Worm (Caenorhabditis elegans) whole organism, L2 larva: ENCODE data around the gene F32D8.11.

Experiments
- lin-13 ChIP-seq: fragments of 150-350 bp; optimal IDR thresholded peaks from 2 replicates; lab custom pipeline; 2014; ENCODE audit warnings: missing biosample characterization, missing genetic modification reagents, missing genetic modification characterization
- nhr-11 ChIP-seq: fragments of 150-350 bp; optimal IDR thresholded peaks from 2 replicates; lab custom pipeline; 2014; ENCODE audit warnings: missing biosample characterization, missing genetic modification characterization
- nhr-25 ChIP-seq: fragments of 150-350 bp; sonication (generic microtip); optimal IDR thresholded peaks from 3 replicates; lab custom pipeline; 2014; ENCODE audit warnings: missing biosample characterization, missing genetic modification characterization

- no peak for TF ChIP-seq nhr-25 (tag; lab: Kevin White, UChicago)
- TF ChIP-seq nhr-11 (tag; lab: Kevin White, UChicago), result no peak
- no peak for TF ChIP-seq lin-13
Measured at ce11 chrV:10898107-10898506, 9.2 kb upstream of the F32D8.11 start, which contains the start of gene F32D8.7.
